Fruit fly (Drosophila melanogaster) Kc167 (cell line): ENCODE measurements around the gene Art1.

ENCODE experiments used
- Myc ChIP-seq: fragments of >200 bp; optimal IDR thresholded peaks from 2 replicates; lab custom pipeline; 2017; ENCODE audit warnings: missing external identifiers
- h ChIP-seq: fragments of >200 bp; optimal IDR thresholded peaks from 3 replicates; lab custom pipeline; 2018; ENCODE audit warnings: missing external identifiers
- insv ChIP-seq: fragments of >200 bp; optimal IDR thresholded peaks from 3 replicates; lab custom pipeline; 2018; ENCODE audit warnings: missing external identifiers
- psq ChIP-seq: fragments of >200 bp; optimal IDR thresholded peaks from 2 replicates; lab custom pipeline; 2017; ENCODE audit warnings: missing external identifiers
- ttk ChIP-seq: sonication (Bioruptor generic); optimal IDR thresholded peaks from 2 replicates; lab custom pipeline; 2017; ENCODE audit warnings: missing external identifiers

DNA sequence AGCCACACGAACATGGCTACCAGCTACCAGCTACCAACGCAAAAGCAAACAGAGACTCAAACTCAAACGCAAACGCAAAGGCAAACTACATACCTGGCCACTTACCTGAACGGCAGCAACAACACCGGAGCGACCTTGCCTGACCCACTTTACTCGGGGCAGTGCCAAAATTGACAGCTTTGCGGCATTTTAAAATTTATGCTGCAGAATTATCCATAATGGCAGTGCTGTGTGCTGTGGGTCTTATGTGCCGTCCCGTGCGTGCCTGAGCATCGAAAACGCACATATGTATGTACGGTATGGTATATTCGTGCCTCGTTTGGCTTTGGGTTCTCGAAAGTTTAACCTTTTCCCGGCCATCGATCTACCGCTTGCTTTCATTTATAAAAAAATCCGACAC lies 40.7 kb upstream of the Art1 start:
- TF ChIP-seq h (lab: Kevin White, UChicago), result no peak
- TF ChIP-seq psq (lab: Kevin White, UChicago), result no peak
- no peak for TF ChIP-seq insv
- TF ChIP-seq ttk (lab: Kevin White, UChicago), result no peak
- no peak for TF ChIP-seq Myc (lab: Kevin White, UChicago)
